Fruit fly (Drosophila melanogaster) whole organism, adult: ENCODE measurements around the gene CG4951.

Experiments
- CG11617 ChIP-seq: fragments of 200-800 bp; sonication (Bioruptor generic); optimal IDR thresholded peaks from 2 replicates; lab custom pipeline; 2017; ENCODE audit warnings: mild to moderate bottlenecking, missing biosample characterization, missing genetic modification reagents, missing genetic modification characterization
- CG12768 ChIP-seq: fragments of 200-800 bp; sonication (Bioruptor generic); optimal IDR thresholded peaks from 2 replicates; lab custom pipeline; 2017; ENCODE audit warnings: missing biosample characterization, missing genetic modification characterization, mild to moderate bottlenecking, moderate library complexity, missing genetic modification reagents
- CG14711 ChIP-seq: fragments of 200-800 bp; sonication (Bioruptor generic); optimal IDR thresholded peaks from 2 replicates; lab custom pipeline; 2018; ENCODE audit warnings: missing biosample characterization, mild to moderate bottlenecking, missing genetic modification characterization, moderate library complexity
- CG1620 ChIP-seq: fragments of 200-800 bp; sonication (Bioruptor generic); optimal IDR thresholded peaks from 2 replicates; lab custom pipeline; 2016; ENCODE audit warnings: missing biosample characterization, missing genetic modification characterization
- CG33017 ChIP-seq: fragments of 200-800 bp; sonication (Bioruptor generic); optimal IDR thresholded peaks from 2 replicates; lab custom pipeline; 2018; ENCODE audit warnings: missing biosample characterization, mild to moderate bottlenecking, missing genetic modification characterization, moderate library complexity
- CG5204 ChIP-seq: fragments of 200-800 bp; sonication (Bioruptor generic); optimal IDR thresholded peaks from 2 replicates; lab custom pipeline; 2016; ENCODE audit warnings: missing biosample characterization, missing genetic modification characterization
- CG7045 ChIP-seq: fragments of 200-800 bp; sonication (Bioruptor generic); optimal IDR thresholded peaks from 2 replicates; lab custom pipeline; 2017; ENCODE audit warnings: missing biosample characterization, mild to moderate bottlenecking, missing genetic modification characterization
- CG7101 ChIP-seq: fragments of 200-800 bp; sonication (Bioruptor generic); optimal IDR thresholded peaks from 2 replicates; lab custom pipeline; 2018; ENCODE audit warnings: missing biosample characterization, mild to moderate bottlenecking, missing genetic modification characterization, moderate library complexity
- Clk ChIP-seq: fragments of 200-800 bp; sonication (Bioruptor generic); optimal IDR thresholded peaks from 2 replicates; lab custom pipeline; 2017; ENCODE audit warnings: missing biosample characterization, missing genetic modification characterization
- Crg-1 ChIP-seq: fragments of 200-800 bp; sonication (Bioruptor generic); optimal IDR thresholded peaks from 2 replicates; lab custom pipeline; 2016; ENCODE audit warnings: missing biosample characterization, missing genetic modification characterization
- Hr96 ChIP-seq: fragments of 200-800 bp; sonication (Bioruptor generic); optimal IDR thresholded peaks from 2 replicates; lab custom pipeline; 2016; ENCODE audit warnings: missing biosample characterization, missing genetic modification characterization
- Mnt ChIP-seq: fragments of 200-800 bp; sonication (Bioruptor generic); optimal IDR thresholded peaks from 2 replicates; lab custom pipeline; 2016; ENCODE audit warnings: missing biosample characterization, mild to moderate bottlenecking, missing genetic modification characterization
- bab1 ChIP-seq: fragments of 200-800 bp; sonication (Bioruptor generic); optimal IDR thresholded peaks from 3 replicates; lab custom pipeline; 2019; ENCODE audit warnings: missing biosample characterization, mild to moderate bottlenecking, missing genetic modification characterization, moderate library complexity
- cic ChIP-seq: fragments of 200-800 bp; sonication (Bioruptor generic); optimal IDR thresholded peaks from 2 replicates; lab custom pipeline; 2017; ENCODE audit warnings: missing biosample characterization, mild to moderate bottlenecking, missing genetic modification characterization, moderate library complexity
- cnc ChIP-seq, 2 experiments: fragments of >200 bp; optimal IDR thresholded peaks; 2 replicates each; lab custom pipeline; 2017
- kay ChIP-seq: fragments of 200-800 bp; sonication (Bioruptor generic); peaks from one replicate; lab custom pipeline; 2016; ENCODE audit warnings: missing biosample characterization, missing genetic modification characterization, borderline replicate concordance
- ovo ChIP-seq: fragments of 200-800 bp; sonication (Bioruptor generic); optimal IDR thresholded peaks from 2 replicates; lab custom pipeline; 2016; ENCODE audit warnings: missing biosample characterization, missing genetic modification characterization
- pad ChIP-seq: fragments of 200-800 bp; sonication (Bioruptor generic); optimal IDR thresholded peaks from 3 replicates; lab custom pipeline; 2017; ENCODE audit warnings: missing biosample characterization, missing genetic modification characterization, mild to moderate bottlenecking, moderate library complexity, missing genetic modification reagents
- tj ChIP-seq: fragments of 200-800 bp; sonication (Bioruptor generic); optimal IDR thresholded peaks from 3 replicates; lab custom pipeline; 2017; ENCODE audit warnings: missing biosample characterization, mild to moderate bottlenecking, missing genetic modification characterization, moderate library complexity
- toe ChIP-seq: fragments of 200-800 bp; sonication (Bioruptor generic); optimal IDR thresholded peaks from 2 replicates; lab custom pipeline; 2016; ENCODE audit warnings: missing biosample characterization, missing genetic modification characterization

Gene CG4951

DNA sequence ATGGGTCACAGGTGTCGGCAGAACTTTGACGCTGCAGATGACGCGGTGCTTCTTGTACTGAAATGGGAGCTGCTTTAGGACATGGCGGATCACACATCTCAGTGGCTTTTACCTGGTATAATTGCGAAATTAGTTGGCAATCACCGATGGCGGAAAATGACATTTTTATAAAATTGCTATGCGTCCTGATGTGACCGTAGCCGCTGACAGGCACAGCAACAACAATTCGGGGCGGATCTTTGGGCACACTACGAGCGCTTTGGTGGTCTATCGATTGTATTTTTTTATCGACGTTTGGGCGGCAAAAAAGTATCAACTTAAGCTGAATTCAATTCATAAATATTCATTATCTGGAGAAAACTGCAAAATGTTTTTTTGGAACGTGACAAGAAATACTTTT is at the start of gene CG4951:
Gene CG4951, minus strand, starts transcription at position 223 of the 400 bp plus-strand sequence.
- TF ChIP-seq cic (GFP tag; lab: Kevin White, UChicago) (no peak), tj (GFP tag; lab: Kevin White, UChicago) (no peak), bab1 (GFP tag; lab: Kevin White, UChicago) (peak; percentile 31)

DNA sequence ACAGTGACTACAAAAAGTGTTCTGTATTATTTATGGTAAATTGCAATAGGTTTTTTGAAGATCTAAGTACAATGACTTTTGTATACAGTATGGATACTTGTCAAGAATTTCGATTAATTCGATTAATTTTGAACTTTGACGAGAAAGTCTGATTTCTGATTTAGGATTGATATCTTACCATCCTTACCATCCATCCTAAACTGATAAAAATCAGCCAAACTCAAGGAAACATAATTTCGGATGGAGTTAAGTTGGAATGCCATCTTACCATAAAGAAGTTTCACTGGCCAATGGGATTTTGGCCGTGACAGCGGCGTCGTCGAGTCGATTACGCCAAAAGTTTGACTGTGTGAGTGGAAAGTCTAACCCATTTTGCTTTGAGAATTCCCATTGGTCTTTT is 36.7 kb upstream of the CG4951 start, which contains the start of gene CG4815:
Gene CG4815, minus strand, starts transcription at position 101 of the 400 bp plus-strand sequence.
- no peak for TF ChIP-seq ovo (GFP tag; lab: Kevin White, UChicago)
- no peak for TF ChIP-seq tj (GFP tag; lab: Kevin White, UChicago)
- TF ChIP-seq pad, result no peak
- no peak for TF ChIP-seq bab1 (GFP tag; lab: Kevin White, UChicago)
- TF ChIP-seq CG11617 (GFP tag; lab: Kevin White, UChicago), result no peak

DNA sequence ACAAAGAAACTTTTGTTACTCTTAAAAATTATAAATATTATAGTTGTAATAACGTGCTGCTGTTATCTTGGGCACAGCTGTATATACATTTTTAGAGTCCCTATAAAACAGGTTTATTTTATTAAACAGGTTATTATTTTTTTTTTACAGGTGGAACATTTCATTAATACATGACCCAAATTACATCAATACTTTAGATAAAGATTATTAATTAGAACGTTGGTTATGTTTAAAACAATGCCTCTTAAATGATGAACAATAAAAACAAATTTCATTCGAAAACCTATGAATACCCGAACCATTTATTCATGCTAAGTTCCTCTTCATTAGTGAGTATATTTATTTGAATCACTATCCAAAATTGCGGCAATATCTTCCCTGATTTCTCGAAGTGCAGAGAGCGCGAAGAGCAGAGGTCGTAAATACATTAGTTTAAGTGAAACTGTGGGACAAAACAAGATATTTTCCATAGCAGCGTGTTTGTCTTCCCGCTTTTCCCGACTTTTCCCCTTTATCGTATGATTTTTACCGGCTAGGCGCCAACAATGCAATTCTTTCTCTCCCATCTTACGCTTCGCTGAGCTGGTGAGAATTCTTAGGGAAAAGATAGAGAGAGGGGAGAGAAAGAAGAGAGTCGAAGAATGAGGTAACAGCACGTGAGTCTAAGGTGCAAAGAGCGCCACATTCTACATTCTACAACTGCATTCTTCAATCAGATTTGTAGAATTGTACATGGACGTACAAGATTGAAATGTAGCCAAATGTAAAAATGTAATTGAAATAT is 34.9 kb upstream of the CG4951 start:
- TF ChIP-seq CG12768 (GFP tag; lab: Kevin White, UChicago), result peak; percentile 63
- TF ChIP-seq CG1620 (GFP tag; lab: Kevin White, UChicago), result peak; percentile 27
- TF ChIP-seq CG14711 (tag; lab: Kevin White, UChicago), result peak; percentile 5
- peak; percentile 64 for TF ChIP-seq tj (GFP tag; lab: Kevin White, UChicago)
- TF ChIP-seq CG33017 (tag; lab: Kevin White, UChicago), result peak; percentile 3
- peak; percentile 58 for TF ChIP-seq CG11617 (GFP tag; lab: Kevin White, UChicago)
- peak; percentile 9 for TF ChIP-seq cic (GFP tag; lab: Kevin White, UChicago)
- peak; percentile 30 for TF ChIP-seq CG5204 (GFP tag; lab: Kevin White, UChicago)
- TF ChIP-seq CG7101, result peak; percentile 3
- peak; percentile 68 for TF ChIP-seq kay (GFP tag; lab: Kevin White, UChicago)
- TF ChIP-seq Crg-1 (GFP tag; lab: Kevin White, UChicago), result no peak
- no peak for TF ChIP-seq cnc (optimal IDR thresholded peaks at IDR 0.05; lab: Kevin White, UChicago)
- peak; percentile 55 for TF ChIP-seq Mnt
- no peak for TF ChIP-seq ovo (GFP tag; lab: Kevin White, UChicago)
- TF ChIP-seq CG7045 (GFP tag; lab: Kevin White, UChicago), result peak; percentile 47
- TF ChIP-seq Clk (GFP tag; lab: Kevin White, UChicago), result no peak
- peak; percentile 26 for TF ChIP-seq Hr96 (GFP tag; lab: Kevin White, UChicago)
- TF ChIP-seq toe, result peak; percentile 47
- TF ChIP-seq bab1 (GFP tag; lab: Kevin White, UChicago), result peak; percentile 44
- peak; percentile 88 for TF ChIP-seq pad

DNA sequence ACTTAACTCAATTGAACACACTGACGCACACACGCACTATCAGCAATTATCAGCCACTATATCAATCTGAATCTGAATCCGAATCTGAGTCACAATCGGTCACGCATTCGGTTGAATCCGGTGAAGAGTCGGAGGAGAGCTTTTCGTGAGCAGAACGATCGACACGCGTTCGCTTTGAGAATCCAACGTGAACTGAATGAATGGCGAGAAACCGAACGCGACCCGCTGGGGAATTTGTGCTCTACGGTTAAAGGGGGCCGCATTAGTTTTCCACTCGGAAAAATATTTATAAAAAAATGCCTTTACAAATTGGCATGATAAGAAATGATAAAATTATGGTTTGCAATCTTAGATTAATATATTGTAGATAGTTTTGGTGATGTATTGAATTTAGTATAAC is 34.3 kb upstream of the CG4951 start, which contains the start of gene betaTub97EF:
Gene betaTub97EF, minus strand, starts transcription at position 196 of the 400 bp plus-strand sequence.
- TF ChIP-seq Hr96 (GFP tag; lab: Kevin White, UChicago) (peak; percentile 15), kay (GFP tag; lab: Kevin White, UChicago) (peak; percentile 6), pad (peak; percentile 14), CG12768 (GFP tag; lab: Kevin White, UChicago) (no peak), Mnt (peak; percentile 30), CG7101 (no peak), CG5204 (GFP tag; lab: Kevin White, UChicago) (no peak), tj (GFP tag; lab: Kevin White, UChicago) (no peak), Crg-1 (GFP tag; lab: Kevin White, UChicago) (no peak)

DNA sequence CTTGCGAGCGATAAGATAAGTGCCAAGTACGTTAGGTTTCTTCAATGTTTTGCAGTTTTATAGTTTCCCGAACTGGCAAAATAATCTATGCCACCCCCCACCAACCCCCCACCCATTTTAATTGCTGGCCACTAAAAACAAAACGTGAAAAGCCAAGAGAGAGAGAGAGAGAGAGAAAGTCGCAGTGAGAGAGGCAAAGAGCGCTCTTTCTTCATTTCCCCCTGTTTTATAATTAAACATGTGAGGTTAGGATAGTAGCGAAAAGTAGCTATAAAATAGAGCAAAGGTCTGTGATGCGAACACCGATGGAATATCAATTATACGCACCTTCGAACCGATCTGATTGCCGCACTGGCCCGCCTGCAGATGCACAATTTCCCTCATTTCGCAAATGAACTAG is 33.9 kb upstream of the CG4951 start:
- TF ChIP-seq tj (GFP tag; lab: Kevin White, UChicago) (peak; percentile 22), Crg-1 (GFP tag; lab: Kevin White, UChicago) (no peak), CG12768 (GFP tag; lab: Kevin White, UChicago) (no peak), CG14711 (tag; lab: Kevin White, UChicago) (no peak)

DNA sequence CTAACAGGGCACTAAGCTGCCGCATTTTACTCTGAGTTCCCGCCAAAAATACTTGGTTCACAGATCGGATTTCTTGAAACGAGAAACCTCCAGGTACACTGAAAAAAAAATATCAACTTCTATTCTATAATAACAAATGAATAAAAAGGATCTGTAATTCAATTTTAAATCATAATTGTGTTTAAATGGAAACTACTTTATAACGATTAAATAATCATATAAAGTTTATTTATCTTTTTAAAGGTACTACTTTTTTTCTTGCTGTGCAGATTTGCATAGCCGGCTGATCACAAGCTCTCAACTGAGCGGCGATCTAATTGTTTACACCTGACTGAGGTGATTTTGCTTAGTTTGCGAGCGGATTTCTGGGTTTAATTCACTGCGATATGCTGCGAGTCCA is 33.4 kb upstream of the CG4951 start:
- TF ChIP-seq bab1 (GFP tag; lab: Kevin White, UChicago), result peak; percentile 15
- no peak for TF ChIP-seq pad
- no peak for TF ChIP-seq Crg-1 (GFP tag; lab: Kevin White, UChicago)
- peak; percentile 63 for TF ChIP-seq CG11617 (GFP tag; lab: Kevin White, UChicago)
- no peak for TF ChIP-seq CG5204 (GFP tag; lab: Kevin White, UChicago)
- TF ChIP-seq tj (GFP tag; lab: Kevin White, UChicago), result peak; percentile 42
- TF ChIP-seq cic (GFP tag; lab: Kevin White, UChicago), result no peak
- TF ChIP-seq CG14711 (tag; lab: Kevin White, UChicago), result peak; percentile 78
- TF ChIP-seq cnc (optimal IDR thresholded peaks at IDR 0.05; lab: Kevin White, UChicago), result no peak
- TF ChIP-seq ovo (GFP tag; lab: Kevin White, UChicago), result no peak
- TF ChIP-seq CG7101, result peak; percentile 78
- no peak for TF ChIP-seq Clk (GFP tag; lab: Kevin White, UChicago)
- TF ChIP-seq CG12768 (GFP tag; lab: Kevin White, UChicago), result no peak
- TF ChIP-seq CG1620 (GFP tag; lab: Kevin White, UChicago), result no peak
- no peak for TF ChIP-seq toe
- TF ChIP-seq Hr96 (GFP tag; lab: Kevin White, UChicago), result no peak
- TF ChIP-seq kay (GFP tag; lab: Kevin White, UChicago), result no peak
- TF ChIP-seq CG7045 (GFP tag; lab: Kevin White, UChicago), result peak; percentile 57
- no peak for TF ChIP-seq Mnt
- TF ChIP-seq CG33017 (tag; lab: Kevin White, UChicago), result peak; percentile 36
